Fruit fly (Drosophila melanogaster) whole organism, prepupa: Measurements from ENCODE around the gene CG4733.
A peak's percentile ranks its signal among the peaks of the same experiment; 100 is the strongest.

Experiments
- Blimp-1 ChIP-seq: fragments of 200-800 bp; sonication (Bioruptor generic); optimal IDR thresholded peaks from 3 replicates; lab custom pipeline; 2017; ENCODE audit warnings: missing biosample characterization, missing genetic modification characterization, mild to moderate bottlenecking, moderate library complexity, missing genetic modification reagents
- CG10631 ChIP-seq: fragments of 200-800 bp; sonication (Bioruptor generic); optimal IDR thresholded peaks from 2 replicates; lab custom pipeline; 2016; ENCODE audit warnings: missing biosample characterization, missing genetic modification characterization
- CG10669 ChIP-seq: fragments of 200-800 bp; sonication (Bioruptor generic); optimal IDR thresholded peaks from 3 replicates; lab custom pipeline; 2018; ENCODE audit warnings: missing biosample characterization, mild to moderate bottlenecking, missing genetic modification characterization, moderate library complexity
- CG11762 ChIP-seq: fragments of 200-800 bp; sonication (Bioruptor generic); optimal IDR thresholded peaks from 3 replicates; lab custom pipeline; 2016; ENCODE audit warnings: missing biosample characterization, missing genetic modification characterization; ENCODE audit not compliant: insufficient read depth
- CG11902 ChIP-seq: fragments of 200-800 bp; sonication (Bioruptor generic); optimal IDR thresholded peaks from 3 replicates; lab custom pipeline; 2016; ENCODE audit warnings: missing biosample characterization, missing genetic modification characterization
- CG1621 ChIP-seq: fragments of 200-800 bp; sonication (Bioruptor generic); optimal IDR thresholded peaks from 3 replicates; lab custom pipeline; 2018; ENCODE audit warnings: missing biosample characterization, mild to moderate bottlenecking, missing genetic modification characterization
- CG31627 ChIP-seq: fragments of 200-800 bp; sonication (Bioruptor generic); optimal IDR thresholded peaks from 3 replicates; lab custom pipeline; 2016; ENCODE audit warnings: missing biosample characterization, missing genetic modification characterization
- CG6163 ChIP-seq: fragments of 200-800 bp; sonication (Bioruptor generic); IDR thresholded peaks from 3 replicates; pipeline ENCODE4 v1.3.6; 2022; ENCODE audit warnings: missing biosample characterization, missing genetic modification characterization
- CG6276 ChIP-seq: fragments of 200-800 bp; sonication (Bioruptor generic); optimal IDR thresholded peaks from 2 replicates; lab custom pipeline; 2017; ENCODE audit warnings: missing biosample characterization, mild to moderate bottlenecking, missing genetic modification characterization
- CG7368 ChIP-seq: fragments of 200-800 bp; sonication (Bioruptor generic); optimal IDR thresholded peaks from 3 replicates; lab custom pipeline; 2016; ENCODE audit warnings: missing biosample characterization, missing genetic modification characterization
- CG8119 ChIP-seq: fragments of 200-800 bp; sonication (Bioruptor generic); IDR thresholded peaks from 3 replicates; pipeline ENCODE4 v1.3.6; 2022; ENCODE audit warnings: missing biosample characterization, missing genetic modification characterization
- CG8319 ChIP-seq: fragments of 200-800 bp; sonication (Bioruptor generic); optimal IDR thresholded peaks from 3 replicates; lab custom pipeline; 2016; ENCODE audit warnings: missing biosample characterization, missing genetic modification characterization
- CG8632 ChIP-seq: fragments of 200-800 bp; sonication (Bioruptor generic); optimal IDR thresholded peaks from 3 replicates; lab custom pipeline; 2016; ENCODE audit warnings: missing biosample characterization, missing genetic modification characterization
- Eip78C ChIP-seq: fragments of 200-800 bp; sonication (Bioruptor generic); peaks from one replicate; lab custom pipeline; 2016; ENCODE audit warnings: missing biosample characterization, missing genetic modification characterization
- Eip93F ChIP-seq: fragments of 200-800 bp; sonication (Bioruptor generic); optimal IDR thresholded peaks from 2 replicates; lab custom pipeline; 2016; ENCODE audit warnings: missing biosample characterization, mild to moderate bottlenecking, missing genetic modification characterization
- Ets21C ChIP-seq: fragments of 200-800 bp; sonication (Bioruptor generic); optimal IDR thresholded peaks from 3 replicates; lab custom pipeline; 2016; ENCODE audit warnings: missing biosample characterization, missing genetic modification characterization
- Gug ChIP-seq: fragments of 200-800 bp; sonication (Bioruptor generic); IDR thresholded peaks from 2 replicates; pipeline ENCODE4 v1.3.6; 2022; ENCODE audit warnings: missing biosample characterization, missing genetic modification characterization
- Hr38 ChIP-seq: sonication (Bioruptor generic); optimal IDR thresholded peaks from 2 replicates; lab custom pipeline; 2016; ENCODE audit warnings: missing biosample characterization, missing genetic modification characterization
- Hr39 ChIP-seq: fragments of 200-800 bp; sonication (Bioruptor generic); optimal IDR thresholded peaks from 2 replicates; lab custom pipeline; 2016; ENCODE audit warnings: missing biosample characterization, missing genetic modification characterization
- Hr4 ChIP-seq: fragments of 200-800 bp; sonication (Bioruptor generic); optimal IDR thresholded peaks from 3 replicates; lab custom pipeline; 2016; ENCODE audit warnings: missing biosample characterization, missing genetic modification characterization
- Lpt ChIP-seq: fragments of 200-800 bp; sonication (Bioruptor generic); optimal IDR thresholded peaks from 3 replicates; lab custom pipeline; 2016; ENCODE audit warnings: missing biosample characterization, missing genetic modification characterization
- Met ChIP-seq: fragments of 200-800 bp; sonication (Bioruptor generic); optimal IDR thresholded peaks from 3 replicates; lab custom pipeline; 2016; ENCODE audit warnings: missing biosample characterization, missing genetic modification characterization
- OdsH ChIP-seq: fragments of 200-800 bp; sonication (Bioruptor generic); optimal IDR thresholded peaks from 3 replicates; lab custom pipeline; 2016; ENCODE audit warnings: missing biosample characterization, missing genetic modification characterization
- Smox ChIP-seq: fragments of 200-800 bp; sonication (Bioruptor generic); optimal IDR thresholded peaks from 3 replicates; lab custom pipeline; 2016; ENCODE audit warnings: missing biosample characterization, missing genetic modification characterization
- Sox102F ChIP-seq: fragments of 200-800 bp; sonication (Bioruptor generic); optimal IDR thresholded peaks from 2 replicates; lab custom pipeline; 2016; ENCODE audit warnings: missing biosample characterization, mild to moderate bottlenecking, missing genetic modification characterization
- Sox14 ChIP-seq: fragments of 200-800 bp; sonication (Bioruptor generic); optimal IDR thresholded peaks from 3 replicates; lab custom pipeline; 2016; ENCODE audit warnings: missing biosample characterization, missing genetic modification characterization
- Sox15 ChIP-seq: fragments of 200-800 bp; sonication (Bioruptor generic); optimal IDR thresholded peaks from 3 replicates; lab custom pipeline; 2016; ENCODE audit warnings: missing biosample characterization, missing genetic modification characterization
- achi ChIP-seq: fragments of 200-800 bp; sonication (Bioruptor generic); optimal IDR thresholded peaks from 3 replicates; lab custom pipeline; 2016; ENCODE audit warnings: missing biosample characterization, missing genetic modification characterization
- acj6 ChIP-seq: fragments of 200-800 bp; sonication (Bioruptor generic); optimal IDR thresholded peaks from 3 replicates; lab custom pipeline; 2016; ENCODE audit warnings: missing biosample characterization, missing genetic modification characterization
- cyc ChIP-seq: fragments of 200-800 bp; sonication (Bioruptor generic); optimal IDR thresholded peaks from 3 replicates; lab custom pipeline; 2016; ENCODE audit warnings: missing biosample characterization, missing genetic modification characterization
- dac ChIP-seq: fragments of 200-800 bp; sonication (Bioruptor generic); optimal IDR thresholded peaks from 2 replicates; lab custom pipeline; 2017; ENCODE audit warnings: missing biosample characterization, mild to moderate bottlenecking, missing genetic modification characterization
- dsx ChIP-seq: fragments of 200-800 bp; optimal IDR thresholded peaks from 3 replicates; lab custom pipeline; 2019; ENCODE audit warnings: missing biosample characterization, mild to moderate bottlenecking, missing genetic modification characterization, moderate library complexity; ENCODE audit not compliant: poor library complexity, severe bottlenecking
- eg ChIP-seq: fragments of 200-800 bp; sonication (Bioruptor generic); IDR thresholded peaks from 3 replicates; pipeline ENCODE4 v1.3.6; 2022; ENCODE audit warnings: missing biosample characterization, missing genetic modification characterization
- esn ChIP-seq: fragments of 200-800 bp; sonication (Bioruptor generic); optimal IDR thresholded peaks from 2 replicates; lab custom pipeline; 2016; ENCODE audit warnings: missing biosample characterization, mild to moderate bottlenecking, missing genetic modification characterization, moderate library complexity
- fd59A ChIP-seq: fragments of 200-800 bp; sonication (Bioruptor generic); optimal IDR thresholded peaks from 2 replicates; lab custom pipeline; 2017; ENCODE audit warnings: missing biosample characterization, mild to moderate bottlenecking, missing genetic modification characterization, missing genetic modification reagents
- fd85E ChIP-seq: fragments of 200-800 bp; sonication (Bioruptor generic); optimal IDR thresholded peaks from 3 replicates; lab custom pipeline; 2016; ENCODE audit warnings: missing biosample characterization, missing genetic modification characterization
- fkh ChIP-seq: fragments of 200-800 bp; sonication (Bioruptor generic); optimal IDR thresholded peaks from 3 replicates; lab custom pipeline; 2017; ENCODE audit warnings: missing biosample characterization, mild to moderate bottlenecking, missing genetic modification characterization, moderate library complexity
- lz ChIP-seq: fragments of 200-800 bp; sonication (Bioruptor generic); optimal IDR thresholded peaks from 3 replicates; lab custom pipeline; 2016; ENCODE audit warnings: missing biosample characterization, missing genetic modification characterization
- net ChIP-seq: fragments of 200-800 bp; sonication (Bioruptor generic); optimal IDR thresholded peaks from 3 replicates; lab custom pipeline; 2016; ENCODE audit warnings: missing biosample characterization, missing genetic modification characterization
- pdm3 ChIP-seq: fragments of 200-800 bp; sonication (Bioruptor generic); optimal IDR thresholded peaks from 3 replicates; lab custom pipeline; 2016; ENCODE audit warnings: missing biosample characterization, missing genetic modification characterization
- salr ChIP-seq, 2 experiments: fragments of 200-800 bp; sonication (Bioruptor generic); optimal IDR thresholded peaks; 3 replicates each; lab custom pipeline; 2016 to 2018; ENCODE audit warnings: missing biosample characterization in 2 of 2, missing genetic modification characterization in 2 of 2, mild to moderate bottlenecking in 1 of 2
- spab ChIP-seq: fragments of 200-800 bp; sonication (Bioruptor generic); optimal IDR thresholded peaks from 2 replicates; lab custom pipeline; 2017; ENCODE audit warnings: missing biosample characterization, mild to moderate bottlenecking, missing genetic modification characterization, missing genetic modification reagents
- ss ChIP-seq, 2 experiments: fragments of 200-800 bp; sonication (Bioruptor generic); optimal IDR thresholded peaks; 2 replicates in 1 of 2; 3 replicates in 1 of 2; lab custom pipeline; 2017 to 2018; ENCODE audit warnings: mild to moderate bottlenecking in 2 of 2, missing biosample characterization in 2 of 2, missing genetic modification characterization in 2 of 2, moderate library complexity in 1 of 2
- vri ChIP-seq: fragments of 200-800 bp; sonication (Bioruptor generic); optimal IDR thresholded peaks from 3 replicates; lab custom pipeline; 2016; ENCODE audit warnings: missing biosample characterization, mild to moderate bottlenecking, missing genetic modification characterization

Gene CG4733

dm6 chr3R:19860996-19861719, 29.3 kb upstream of the CG4733 start, which contains the start of the genes Ire1 and Mrm2 (continued):
- TF ChIP-seq esn (GFP tag; lab: Kevin White, UChicago) (peak; percentile 79), Lpt (GFP tag; lab: Kevin White, UChicago) (no peak), ss (GFP tag; optimal IDR thresholded peaks at IDR 0.05; lab: Kevin White, UChicago) (peak in 1 of 2 experiments; percentile 63), CG31627 (GFP tag; lab: Kevin White, UChicago) (peak; percentile 91), Hr38 (GFP tag; lab: Kevin White, UChicago) (no peak), CG6276 (peak; percentile 31), Hr39 (GFP tag; lab: Kevin White, UChicago) (peak; percentile 90), Sox15 (GFP tag; lab: Kevin White, UChicago) (peak; percentile 80), CG7368 (peak; percentile 50), CG10631 (GFP tag; lab: Kevin White, UChicago) (peak; percentile 80), OdsH (GFP tag; lab: Kevin White, UChicago) (peak; percentile 78), pdm3 (GFP tag; lab: Kevin White, UChicago) (peak; percentile 78), Blimp-1 (GFP tag; lab: Kevin White, UChicago) (no peak), fkh (GFP tag; lab: Kevin White, UChicago) (peak; percentile 98)

DNA sequence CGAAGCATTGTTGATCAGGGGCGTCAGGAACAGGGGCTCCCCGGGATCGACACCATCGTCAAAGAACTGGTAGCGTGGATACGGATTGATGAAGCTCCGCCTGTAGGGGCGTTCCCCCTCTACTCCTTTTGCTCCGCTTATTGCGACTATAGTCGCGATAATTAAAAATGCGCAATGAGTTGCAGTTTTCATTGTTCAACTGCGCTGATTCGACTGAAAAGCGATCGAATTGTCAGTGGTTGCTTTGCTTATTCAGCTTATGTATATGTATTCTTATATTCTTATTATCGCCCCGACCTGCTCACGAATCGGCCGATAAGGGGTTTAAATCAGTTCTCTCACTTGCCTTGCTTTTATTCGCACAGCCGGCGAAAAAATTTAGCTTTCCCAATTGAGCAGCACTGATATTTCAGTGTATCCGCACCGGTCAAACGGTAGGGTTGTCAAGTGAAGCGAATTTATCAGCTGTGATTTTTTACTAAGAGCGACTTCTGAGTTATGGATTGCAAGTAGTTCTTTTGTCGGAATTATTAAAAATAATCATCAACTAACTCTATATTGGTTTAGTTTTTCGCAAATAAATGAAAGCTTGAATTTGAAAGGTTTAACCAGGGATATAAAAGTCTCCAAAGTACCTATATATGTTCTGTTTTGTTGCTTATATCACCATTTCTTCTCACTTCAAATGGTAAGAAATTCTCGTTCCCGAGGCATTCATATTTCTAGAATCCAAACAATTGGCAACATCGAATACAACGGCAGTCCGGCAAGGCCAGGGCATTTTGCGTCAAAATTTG, 26.3 kb upstream of the CG4733 start, which contains the start of the genes CG4572 and CG4686:
Gene CG4572 (minus strand): TSS at position 415 of the 797 bp plus-strand sequence.
Gene CG4686 (plus strand): TSS at position 518 of the 797 bp plus-strand sequence.
- no peak for TF ChIP-seq CG6276
- TF ChIP-seq CG11902 (GFP tag; lab: Kevin White, UChicago), result peak; percentile 75
- TF ChIP-seq CG8119 (GFP tag; lab: Robert Waterston, UW), result peak; percentile 74
- peak; percentile 85; the same call in 2 of the 3 replicates for TF ChIP-seq eg (GFP tag; lab: Robert Waterston, UW)
- TF ChIP-seq CG7368, result peak; percentile 61
- TF ChIP-seq achi, result peak; percentile 86
- TF ChIP-seq acj6 (GFP tag; lab: Kevin White, UChicago), result peak; percentile 79
- TF ChIP-seq Smox (GFP tag; lab: Kevin White, UChicago), result peak; percentile 82
- TF ChIP-seq Eip78C (GFP tag; lab: Kevin White, UChicago), result peak; percentile 92
- peak; percentile 74 for TF ChIP-seq CG10669 (GFP tag; lab: Kevin White, UChicago)
- TF ChIP-seq vri (GFP tag; lab: Kevin White, UChicago), result peak; percentile 59
- peak; percentile 85 for TF ChIP-seq CG10631 (GFP tag; lab: Kevin White, UChicago)
- peak; percentile 83 for TF ChIP-seq Sox102F
- TF ChIP-seq Ets21C, result peak; percentile 77
- peak; percentile 26 to 83 for TF ChIP-seq salr (GFP tag; optimal IDR thresholded peaks at IDR 0.05; lab: Kevin White, UChicago)
- peak; percentile 86 for TF ChIP-seq Hr4 (GFP tag; lab: Kevin White, UChicago)
- peak; percentile 74 for TF ChIP-seq Sox14
- peak; percentile 81 for TF ChIP-seq Met (GFP tag; lab: Kevin White, UChicago)
- peak; percentile 90 for TF ChIP-seq CG31627 (GFP tag; lab: Kevin White, UChicago)
- TF ChIP-seq Eip93F (GFP tag; lab: Kevin White, UChicago), result peak; percentile 85
- TF ChIP-seq fd85E (GFP tag; lab: Kevin White, UChicago), result peak; percentile 62
- TF ChIP-seq Gug (GFP tag; lab: Robert Waterston, UW), result peak; percentile 83
- peak; percentile 63 for TF ChIP-seq fd59A (GFP tag; lab: Kevin White, UChicago)
- TF ChIP-seq ss (GFP tag; optimal IDR thresholded peaks at IDR 0.05; lab: Kevin White, UChicago), result peak in 1 of 2 experiments; percentile 39
- TF ChIP-seq net, result peak; percentile 75
- TF ChIP-seq dsx (GFP tag; lab: Kevin White, UChicago), result peak; percentile 63
- peak; percentile 85 for TF ChIP-seq OdsH (GFP tag; lab: Kevin White, UChicago)
- TF ChIP-seq lz (GFP tag; lab: Kevin White, UChicago), result peak; percentile 89
- peak; percentile 89 for TF ChIP-seq Hr39 (GFP tag; lab: Kevin White, UChicago)
- no peak for TF ChIP-seq Hr38 (GFP tag; lab: Kevin White, UChicago)
- TF ChIP-seq CG8319, result peak; percentile 71
- peak; percentile 67 for TF ChIP-seq CG8632
- TF ChIP-seq dac (GFP tag; lab: Kevin White, UChicago), result no peak
- no peak for TF ChIP-seq fkh (GFP tag; lab: Kevin White, UChicago)
- TF ChIP-seq CG11762 (GFP tag; lab: Kevin White, UChicago), result peak; percentile 81
- TF ChIP-seq esn (GFP tag; lab: Kevin White, UChicago), result peak; percentile 87
- peak; percentile 67 for TF ChIP-seq spab (GFP tag; lab: Kevin White, UChicago)
- TF ChIP-seq CG1621 (tag; lab: Kevin White, UChicago), result peak; percentile 26
- TF ChIP-seq cyc (GFP tag; lab: Kevin White, UChicago), result peak; percentile 84
- peak; percentile 77 for TF ChIP-seq CG6163 (GFP tag; lab: Robert Waterston, UW)
